Fruit fly (Drosophila melanogaster) whole organism: Measurements from ENCODE around the gene CG32447.

Experiments used
- CG8478 ChIP-seq: fragments of >200 bp; optimal IDR thresholded peaks from 2 replicates; lab custom pipeline; 2018; ENCODE audit warnings: inconsistent platforms
- Dll ChIP-seq: fragments of >200 bp; optimal IDR thresholded peaks from 2 replicates; lab custom pipeline; 2017

DNA sequence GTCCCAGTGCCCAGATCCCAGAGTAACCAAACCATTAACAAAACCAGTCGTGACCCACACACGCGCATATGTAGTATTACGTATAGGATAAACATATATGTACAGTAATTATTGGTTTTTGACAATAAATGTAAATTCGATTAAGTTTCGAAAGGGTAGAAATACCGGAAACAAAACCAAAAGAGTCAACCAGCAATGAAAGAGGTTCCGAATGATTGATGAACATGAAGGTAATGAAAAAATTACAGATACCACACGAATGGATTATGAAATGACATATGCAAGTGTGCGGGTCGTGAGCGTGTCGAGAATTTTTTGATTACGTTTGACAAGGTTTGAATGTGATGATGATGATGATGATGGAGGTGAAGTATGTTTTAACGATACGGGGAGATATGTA lies 11.5 kb downstream of the CG32447 start:
- no peak for TF ChIP-seq CG8478 (lab: Kevin White, UChicago)
- no peak for TF ChIP-seq Dll
